Worm (Caenorhabditis elegans) whole organism, early embryonic: ENCODE measurements around the gene ubl-1.

Experiments
- B0310.2 ChIP-seq: sonication (generic microtip); optimal IDR thresholded peaks from 2 replicates; lab custom pipeline; 2016; ENCODE audit warnings: mild to moderate bottlenecking, missing genetic modification characterization, missing compliant biosample characterization
- F13C5.2 ChIP-seq: sonication (generic microtip); optimal IDR thresholded peaks from 2 replicates; lab custom pipeline; 2017; ENCODE audit warnings: mild to moderate bottlenecking, missing genetic modification characterization, inconsistent platforms, missing compliant biosample characterization
- aly-1 ChIP-seq: sonication (generic microtip); optimal IDR thresholded peaks from 2 replicates; lab custom pipeline; 2016; ENCODE audit warnings: missing genetic modification characterization, missing compliant biosample characterization
- ama-1 ChIP-seq: fragments of 150-350 bp; optimal IDR thresholded peaks from 2 replicates; lab custom pipeline; 2014
- ceh-13 ChIP-seq: fragments of 200-800 bp; sonication (Bioruptor generic); optimal IDR thresholded peaks from 2 replicates; lab custom pipeline; 2018; ENCODE audit warnings: mild to moderate bottlenecking, missing genetic modification characterization, missing compliant biosample characterization
- ceh-36 ChIP-seq: sonication (generic microtip); optimal IDR thresholded peaks from 2 replicates; lab custom pipeline; 2016; ENCODE audit warnings: missing genetic modification characterization, inconsistent platforms, missing compliant biosample characterization
- flt-1 ChIP-seq: fragments of 200-800 bp; sonication (Bioruptor generic); IDR thresholded peaks from 2 replicates; pipeline ENCODE4 v1.3.6; 2022; ENCODE audit warnings: missing genetic modification characterization, missing compliant biosample characterization
- hmbx-1 ChIP-seq: sonication (generic microtip); optimal IDR thresholded peaks from 2 replicates; lab custom pipeline; 2016; ENCODE audit warnings: mild to moderate bottlenecking, missing genetic modification characterization, missing compliant biosample characterization
- hmg-4 ChIP-seq: fragments of 200-800 bp; sonication (Bioruptor generic); optimal IDR thresholded peaks from 2 replicates; lab custom pipeline; 2018; ENCODE audit warnings: mild to moderate bottlenecking, missing genetic modification characterization, missing compliant biosample characterization
- hnd-1 ChIP-seq: sonication (generic microtip); optimal IDR thresholded peaks from 2 replicates; lab custom pipeline; 2016; ENCODE audit warnings: missing genetic modification characterization, missing compliant biosample characterization
- scrt-1 ChIP-seq: fragments of 200-800 bp; sonication (Bioruptor generic); IDR thresholded peaks from 2 replicates; pipeline ENCODE4 v1.3.6; 2022; ENCODE audit warnings: missing genetic modification characterization, missing compliant biosample characterization
- tbx-11 ChIP-seq: fragments of 200-800 bp; sonication (Bioruptor generic); IDR thresholded peaks from 2 replicates; pipeline ENCODE4 v1.3.6; 2022; ENCODE audit warnings: missing genetic modification characterization, missing compliant biosample characterization
- tbx-37 ChIP-seq: fragments of 200-800 bp; sonication (Bioruptor generic); conservative IDR thresholded peaks from 2 replicates; pipeline ENCODE4 v1.3.6; 2022; ENCODE audit warnings: missing genetic modification reagents, missing genetic modification characterization, missing compliant biosample characterization
- tra-4 ChIP-seq: sonication (generic microtip); optimal IDR thresholded peaks from 2 replicates; lab custom pipeline; 2017; ENCODE audit warnings: missing genetic modification characterization, missing compliant biosample characterization

DNA sequence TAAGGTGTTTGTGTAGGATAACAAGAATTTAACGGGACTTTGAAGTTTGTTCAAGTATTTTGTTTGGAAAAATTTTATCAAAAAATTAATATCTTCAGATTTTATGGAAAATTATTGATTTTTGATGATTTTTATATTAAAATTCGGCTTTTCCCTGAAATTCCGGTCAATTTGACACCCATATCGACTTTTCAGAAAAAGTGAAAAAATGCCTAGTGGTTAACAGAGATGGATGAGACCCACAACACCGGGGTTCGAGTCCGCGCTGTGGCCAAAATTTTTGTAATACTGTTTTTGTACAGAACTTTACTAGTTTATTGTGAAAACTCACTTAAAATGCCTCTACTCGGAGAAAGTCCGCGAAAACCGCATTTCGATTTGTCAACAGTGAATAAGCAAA lies 41.5 kb downstream of the ubl-1 start:
- no peak for TF ChIP-seq aly-1 (tag; lab: Kevin White, UChicago)
- no peak for TF ChIP-seq B0310.2 (tag; lab: Kevin White, UChicago)
- no peak for TF ChIP-seq hnd-1
- no peak for TF ChIP-seq F13C5.2
- no peak for TF ChIP-seq ama-1 (lab: Kevin White, UChicago)
- no peak for TF ChIP-seq hmg-4 (GFP tag; lab: Kevin White, UChicago)
- TF ChIP-seq scrt-1 (GFP tag; lab: Robert Waterston, UW) = no peak
- no peak for TF ChIP-seq flt-1
- TF ChIP-seq ceh-36 (tag; lab: Kevin White, UChicago) = no peak
- no peak for TF ChIP-seq tbx-11 (GFP tag; lab: Robert Waterston, UW)
- TF ChIP-seq tra-4 (tag; lab: Kevin White, UChicago) = no peak
- no peak for TF ChIP-seq tbx-37 (GFP tag; lab: Robert Waterston, UW)
- no peak for TF ChIP-seq ceh-13
- no peak for TF ChIP-seq hmbx-1
